Fruit fly (Drosophila melanogaster): Measurements from ENCODE around the gene Tpc1.

The Tpc1 gene

dm6 chr3R:10886462-10887315, 4.7 kb upstream of the Tpc1 start (continued):
- TF ChIP-seq lov (optimal IDR thresholded peaks at IDR 0.05) (no peak), lov (GFP tag; IDR thresholded peaks at IDR 0.05) (peak; percentile 67; the same call in 1 of the 3 replicates), crp (GFP tag; optimal IDR thresholded peaks at IDR 0.05) (peak in 1 of 2 experiments; percentile 66), unc-4 (GFP tag; IDR thresholded peaks at IDR 0.05; ENCODE audit: partially characterized antibody) (0 out of 2 replicates have a peak, but pooled peaks have one; percentile 35), CG16863 (GFP tag; optimal IDR thresholded peaks at IDR 0.05) (peak; percentile 80), pnt (GFP tag; optimal IDR thresholded peaks at IDR 0.05) (peak; percentile 66), cg (GFP tag; optimal IDR thresholded peaks at IDR 0.05) (peak; percentile 93), CG3163 (GFP tag; optimal IDR thresholded peaks at IDR 0.05) (peak; percentile 85), bcd (GFP tag; optimal IDR thresholded peaks at IDR 0.05) (peak; percentile 91), CG4730 (GFP tag; IDR thresholded peaks at IDR 0.05) (peak; percentile 76), CG12659 (GFP tag; optimal IDR thresholded peaks at IDR 0.05) (peak; percentile 94), CG2889 (GFP tag; IDR thresholded peaks at IDR 0.05) (peak; percentile 72), aop (GFP tag; IDR thresholded peaks at IDR 0.05) (no peak), Fer1 (GFP tag; optimal IDR thresholded peaks at IDR 0.05) (peak; percentile 97), HHEX (GFP tag; optimal IDR thresholded peaks at IDR 0.05) (peak; percentile 84), kni (GFP tag; optimal IDR thresholded peaks at IDR 0.05) (peak; percentile 88), CG33213 (GFP tag; optimal IDR thresholded peaks at IDR 0.05) (peak; percentile 56), cwo (GFP tag; optimal IDR thresholded peaks at IDR 0.05) (peak; percentile 91), MBD-R2 (GFP tag; IDR thresholded peaks at IDR 0.05) (peak; percentile 72; the same call in 1 of the 2 replicates), sisA (GFP tag; IDR thresholded peaks at IDR 0.05) (peak; percentile 76), CTCF (GFP tag; optimal IDR thresholded peaks at IDR 0.05) (peak; percentile 34), wek (GFP tag; optimal IDR thresholded peaks at IDR 0.05) (no peak), Usf (GFP tag; optimal IDR thresholded peaks at IDR 0.05) (peak; percentile 73), CG2678 (tag; optimal IDR thresholded peaks at IDR 0.05) (peak; percentile 95), CG1024 (GFP tag; IDR thresholded peaks at IDR 0.05) (0 out of 2 replicates have a peak, but pooled peaks have one; percentile 29), Lim3 (GFP tag; IDR thresholded peaks at IDR 0.05) (peak; percentile 56), ind (GFP tag; optimal IDR thresholded peaks at IDR 0.05) (peak; percentile 77), Hey (tag; optimal IDR thresholded peaks at IDR 0.05) (peak; percentile 59), disco-r (GFP tag; optimal IDR thresholded peaks at IDR 0.05) (peak; percentile 83), tgo (GFP tag; IDR thresholded peaks at IDR 0.05) (peak; percentile 88), CG3065 (GFP tag; optimal IDR thresholded peaks at IDR 0.05) (no peak), stwl (tag; optimal IDR thresholded peaks at IDR 0.05) (no peak), cato (GFP tag; optimal IDR thresholded peaks at IDR 0.05; ENCODE audit: borderline replicate concordance) (peak; percentile 57), rib (GFP tag; IDR thresholded peaks at IDR 0.05) (peak; percentile 81), z (GFP tag; IDR thresholded peaks at IDR 0.05) (no peak; the same call in 2 of the 3 replicates), jumu (GFP tag; optimal IDR thresholded peaks at IDR 0.05) (peak; percentile 89), abd-A (tag; optimal IDR thresholded peaks at IDR 0.05) (peak; percentile 86), Abd-B (GFP tag; optimal IDR thresholded peaks at IDR 0.05) (peak; percentile 81), ham (GFP tag; IDR thresholded peaks at IDR 0.05) (peak; percentile 70; the same call in 1 of the 2 replicates), ash1 (GFP tag; optimal IDR thresholded peaks at IDR 0.05) (no peak), Trl (optimal IDR thresholded peaks at IDR 0.05) (peak; percentile 79 to 96), Trl (GFP tag; optimal IDR thresholded peaks at IDR 0.05) (peak; percentile 84), ara (GFP tag; IDR thresholded peaks at IDR 0.05) (peak; percentile 77), CG1233 (GFP tag; optimal IDR thresholded peaks at IDR 0.05) (peak; percentile 76), Atf6 (GFP tag; IDR thresholded peaks at IDR 0.05) (peak; percentile 92), lbe (GFP tag; optimal IDR thresholded peaks at IDR 0.05) (peak; percentile 80), Sox102F (GFP tag; optimal IDR thresholded peaks at IDR 0.05) (peak; percentile 89), CG12299 (tag; optimal IDR thresholded peaks at IDR 0.05) (peak; percentile 82), zfh2 (GFP tag; optimal IDR thresholded peaks at IDR 0.05) (peak; percentile 89), so (GFP tag; IDR thresholded peaks at IDR 0.05) (peak; percentile 88; the same call in 2 of the 3 replicates)
